Worm (Caenorhabditis elegans) whole organism, L3 larva: ENCODE measurements around the gene H03G16.1.

Experiments
- ceh-16 ChIP-seq: sonication (generic microtip); optimal IDR thresholded peaks from 2 replicates; lab custom pipeline; 2017; ENCODE audit warnings: missing biosample characterization, missing genetic modification characterization
- daf-12 ChIP-seq: fragments of 150-350 bp; optimal IDR thresholded peaks from 2 replicates; lab custom pipeline; 2014; ENCODE audit warnings: missing biosample characterization, missing genetic modification reagents, missing genetic modification characterization
- fkh-2 ChIP-seq: fragments of 150-350 bp; optimal IDR thresholded peaks from 2 replicates; lab custom pipeline; 2014; ENCODE audit warnings: missing biosample characterization, missing genetic modification reagents, missing genetic modification characterization
- fos-1 ChIP-seq: fragments of 150-350 bp; optimal IDR thresholded peaks from 2 replicates; lab custom pipeline; 2014; ENCODE audit warnings: missing biosample characterization, missing genetic modification characterization
- nhr-12 ChIP-seq: fragments of 150-350 bp; optimal IDR thresholded peaks from 2 replicates; lab custom pipeline; 2014; ENCODE audit warnings: missing biosample characterization, missing genetic modification characterization
- pha-4 ChIP-seq: fragments of 150-350 bp; optimal IDR thresholded peaks from 2 replicates; lab custom pipeline; 2014; ENCODE audit warnings: missing biosample characterization, missing genetic modification reagents, missing genetic modification characterization
- skn-1 ChIP-seq: fragments of 150-350 bp; optimal IDR thresholded peaks from 2 replicates; lab custom pipeline; 2014; ENCODE audit warnings: missing biosample characterization, missing genetic modification characterization
- snpc-4 ChIP-seq: fragments of 150-350 bp; optimal IDR thresholded peaks from 2 replicates; lab custom pipeline; 2014; ENCODE audit warnings: missing biosample characterization, missing genetic modification characterization
- tbx-2 ChIP-seq: sonication (generic microtip); optimal IDR thresholded peaks from 2 replicates; lab custom pipeline; 2016; ENCODE audit warnings: mild to moderate bottlenecking, missing genetic modification characterization, missing compliant biosample characterization
- zag-1 ChIP-seq: fragments of 150-350 bp; optimal IDR thresholded peaks from 2 replicates; lab custom pipeline; 2014; ENCODE audit warnings: missing biosample characterization, missing genetic modification characterization

DNA sequence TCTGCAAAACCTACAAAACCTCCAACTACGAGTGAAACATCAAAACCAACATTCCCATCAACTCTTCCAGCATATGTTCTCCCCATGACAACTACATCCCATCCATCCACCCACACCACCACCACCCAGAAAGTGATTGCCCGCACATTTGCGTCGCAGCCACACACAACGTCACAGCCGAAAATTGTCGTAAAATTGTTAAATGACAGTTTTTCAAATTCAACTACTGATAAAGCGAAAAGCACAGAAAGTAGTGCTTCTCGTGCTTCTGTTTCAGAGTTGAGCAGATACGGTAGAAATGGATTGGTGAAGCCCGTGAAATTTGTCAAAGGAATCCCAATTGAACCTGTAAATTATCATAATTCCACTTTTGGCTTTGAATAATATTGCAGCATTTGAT lies 34.1 kb downstream of the H03G16.1 start:
- no peak for TF ChIP-seq snpc-4 (tag; lab: Kevin White, UChicago)
- no peak for TF ChIP-seq zag-1 (tag; lab: Kevin White, UChicago)
- TF ChIP-seq tbx-2 (tag; lab: Kevin White, UChicago), result no peak
- no peak for TF ChIP-seq ceh-16 (tag; lab: Kevin White, UChicago)
- TF ChIP-seq skn-1 (tag; lab: Kevin White, UChicago), result no peak
- no peak for TF ChIP-seq fkh-2 (tag; lab: Kevin White, UChicago)
- TF ChIP-seq nhr-12, result no peak
- TF ChIP-seq pha-4 (tag; lab: Kevin White, UChicago), result no peak
- TF ChIP-seq fos-1 (tag; lab: Kevin White, UChicago), result no peak
- no peak for TF ChIP-seq daf-12 (tag; lab: Kevin White, UChicago)
